Fruit fly (Drosophila melanogaster): ENCODE data around the gene Fcp3C.

Gene Fcp3C

DNA sequence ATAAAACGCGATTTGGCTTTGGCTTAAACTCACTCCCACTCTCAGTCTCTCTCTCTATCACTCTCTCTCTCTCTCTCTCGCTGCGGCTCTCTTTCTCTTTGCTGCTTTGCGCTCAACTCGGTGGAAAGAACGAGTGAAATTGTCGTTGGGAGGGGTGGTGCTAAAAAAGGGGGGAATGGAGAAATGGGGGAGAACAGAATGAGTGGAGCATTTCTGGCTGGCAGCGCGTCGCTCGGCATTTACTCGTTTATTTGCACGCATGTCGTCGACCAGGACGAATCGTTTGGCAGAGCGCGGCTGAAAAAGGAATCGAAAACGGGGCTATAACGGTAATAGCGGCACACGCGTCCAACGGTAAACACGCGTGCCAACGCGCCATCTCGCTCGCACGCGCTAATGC lies 1.9 kb upstream of the Fcp3C start, which contains the start of gene dnc:
TSS of gene dnc (plus strand) at position 248 of the 400 bp plus-strand sequence.
- no peak for TF ChIP-seq usp (GFP tag; optimal IDR thresholded peaks at IDR 0.05)
- TF ChIP-seq brk (GFP tag; optimal IDR thresholded peaks at IDR 0.05) = no peak
- TF ChIP-seq br (GFP tag; optimal IDR thresholded peaks at IDR 0.05) = no peak
- peak; percentile 18 for TF ChIP-seq rgr (GFP tag; optimal IDR thresholded peaks at IDR 0.05)
- TF ChIP-seq Dif (GFP tag; optimal IDR thresholded peaks at IDR 0.05; ENCODE audit: partially characterized antibody) = peak; percentile 92
- TF ChIP-seq Rel (GFP tag; optimal IDR thresholded peaks at IDR 0.05) = no peak
- no peak for TF ChIP-seq Rel (tag; optimal IDR thresholded peaks at IDR 0.05)
- no peak for TF ChIP-seq Myc (optimal IDR thresholded peaks at IDR 0.05)
- TF ChIP-seq N (GFP tag; optimal IDR thresholded peaks at IDR 0.05) = no peak
- no peak for TF ChIP-seq fru (GFP tag; optimal IDR thresholded peaks at IDR 0.05)
- no peak for TF ChIP-seq HLH106 (tag; optimal IDR thresholded peaks at IDR 0.05)
- no peak for TF ChIP-seq Hnf4 (GFP tag; optimal IDR thresholded peaks at IDR 0.05)
- no peak for TF ChIP-seq ey (GFP tag; optimal IDR thresholded peaks at IDR 0.05)
- no peak for TF ChIP-seq Jra (GFP tag; optimal IDR thresholded peaks at IDR 0.05)
- TF ChIP-seq Sp1 (GFP tag; optimal IDR thresholded peaks at IDR 0.05) = peak; percentile 17
- TF ChIP-seq jim (GFP tag; optimal IDR thresholded peaks at IDR 0.05) = no peak
- no peak for TF ChIP-seq Dfd (GFP tag; optimal IDR thresholded peaks at IDR 0.05)
- no peak for TF ChIP-seq Hr78 (GFP tag; optimal IDR thresholded peaks at IDR 0.05)
- TF ChIP-seq dsf (GFP tag; optimal IDR thresholded peaks at IDR 0.05; ENCODE audit: borderline replicate concordance) = no peak
- TF ChIP-seq CG9705 (GFP tag; optimal IDR thresholded peaks at IDR 0.05) = no peak
- no peak for TF ChIP-seq sage (GFP tag; optimal IDR thresholded peaks at IDR 0.05)
- peak; percentile 75 to 87 for TF ChIP-seq dl (GFP tag; optimal IDR thresholded peaks at IDR 0.05; ENCODE audit: insufficient read depth in 1 of 2, partially characterized antibody in 2 of 2)
- no peak for TF ChIP-seq sv (GFP tag; optimal IDR thresholded peaks at IDR 0.05)
- no peak for TF ChIP-seq CG32264 (GFP tag; optimal IDR thresholded peaks at IDR 0.05)
- peak; percentile 67 for TF ChIP-seq Vsx2 (GFP tag; optimal IDR thresholded peaks at IDR 0.05; ENCODE audit: partially characterized antibody)
- no peak for TF ChIP-seq GATAd (GFP tag; optimal IDR thresholded peaks at IDR 0.05)
- no peak for TF ChIP-seq OdsH (GFP tag; optimal IDR thresholded peaks at IDR 0.05)
- no peak for TF ChIP-seq foxo (GFP tag; optimal IDR thresholded peaks at IDR 0.05)
- no peak for TF ChIP-seq Mio (GFP tag; optimal IDR thresholded peaks at IDR 0.05)
- no peak for TF ChIP-seq woc (GFP tag; optimal IDR thresholded peaks at IDR 0.05)
- no peak for TF ChIP-seq h (GFP tag; optimal IDR thresholded peaks at IDR 0.05)

DNA sequence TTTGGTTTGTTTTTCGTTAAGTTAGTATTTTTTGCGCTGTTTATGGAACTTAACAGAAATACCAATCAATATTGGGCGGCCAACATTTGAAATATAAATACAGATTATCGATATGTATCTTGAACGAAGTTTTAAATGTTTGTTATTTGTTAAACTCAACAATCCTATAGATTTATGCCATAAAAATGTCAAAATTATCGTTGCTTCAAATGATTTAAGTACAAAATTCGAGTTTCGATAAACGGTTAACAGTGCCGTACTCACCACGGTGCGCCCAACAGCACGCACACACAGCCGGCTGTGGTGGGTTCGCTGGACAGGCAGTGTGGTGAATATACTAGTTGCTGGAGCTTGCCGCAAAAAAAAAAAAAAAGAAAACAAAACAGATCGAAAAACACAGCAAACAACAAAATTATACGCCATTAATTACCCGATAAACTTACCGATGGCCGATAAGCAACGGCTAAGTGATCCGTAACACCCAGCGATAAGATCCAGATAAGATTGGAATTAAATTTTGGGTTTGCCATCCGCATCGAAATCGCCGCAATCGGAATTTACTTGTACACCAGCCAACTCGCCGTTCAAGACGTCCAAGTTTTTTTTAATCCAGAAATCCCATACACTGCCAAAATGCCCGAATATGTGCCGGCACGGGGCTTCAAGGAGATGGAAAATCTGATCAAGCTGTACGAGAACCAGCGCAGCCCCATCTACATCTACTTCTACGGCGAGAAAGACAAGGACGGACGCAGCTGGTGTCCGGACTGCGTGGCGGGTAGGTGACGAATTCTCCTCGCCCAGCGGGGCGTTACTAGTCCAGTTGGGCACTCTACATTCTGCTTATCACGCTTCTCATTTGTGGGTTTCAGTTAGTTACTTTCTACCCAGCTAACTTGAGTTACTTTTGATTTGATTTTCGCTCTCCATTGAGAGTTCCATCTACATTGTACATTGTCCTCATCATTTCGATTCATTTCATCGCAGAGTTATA lies 904 bp upstream of the Fcp3C start, which contains the start of gene CG3939:
TSS of gene CG3939 (plus strand) at position 138 of the 994 bp plus-strand sequence.
- TF ChIP-seq Myc (optimal IDR thresholded peaks at IDR 0.05) = peak; percentile 52
- no peak for TF ChIP-seq Hr83 (GFP tag; optimal IDR thresholded peaks at IDR 0.05; ENCODE audit: poor library complexity, severe bottlenecking)
- peak; percentile 12 for TF ChIP-seq Sp1 (GFP tag; optimal IDR thresholded peaks at IDR 0.05)

DNA sequence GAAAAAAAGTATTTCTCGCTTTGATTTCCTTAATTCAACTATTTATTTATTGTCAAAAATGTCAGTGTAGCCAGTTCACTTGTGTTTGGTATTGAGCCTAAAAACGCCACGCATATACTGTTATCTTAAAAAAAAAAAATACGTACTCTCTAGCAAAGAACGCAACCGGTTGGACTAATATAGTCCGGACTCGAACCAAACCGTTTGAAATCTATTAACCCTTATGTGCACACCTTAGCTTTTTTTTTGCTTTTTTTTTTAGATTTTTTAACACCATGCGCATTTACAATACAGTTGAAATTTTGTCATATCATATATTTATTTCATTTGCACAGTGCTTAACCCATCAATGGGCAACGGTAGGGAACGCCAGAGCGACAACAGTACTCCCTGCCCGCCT lies 1.2 kb downstream of the Fcp3C start, which contains the start of gene CG18508:
TSS of gene CG18508 (minus strand) at position 69 of the 400 bp plus-strand sequence.
- TF ChIP-seq dl (GFP tag; optimal IDR thresholded peaks at IDR 0.05; ENCODE audit: insufficient read depth in 1 of 2, partially characterized antibody in 2 of 2) (no peak), woc (GFP tag; optimal IDR thresholded peaks at IDR 0.05) (peak; percentile 35), foxo (GFP tag; optimal IDR thresholded peaks at IDR 0.05) (peak in 1 of 2 experiments; percentile 22), Dfd (GFP tag; optimal IDR thresholded peaks at IDR 0.05) (no peak), OdsH (GFP tag; optimal IDR thresholded peaks at IDR 0.05) (no peak), CG9705 (GFP tag; optimal IDR thresholded peaks at IDR 0.05) (no peak), jim (GFP tag; optimal IDR thresholded peaks at IDR 0.05) (no peak), lola (GFP tag; optimal IDR thresholded peaks at IDR 0.05) (no peak), Rel (GFP tag; optimal IDR thresholded peaks at IDR 0.05) (no peak), Rel (tag; optimal IDR thresholded peaks at IDR 0.05) (no peak), rgr (GFP tag; optimal IDR thresholded peaks at IDR 0.05) (no peak), usp (GFP tag; optimal IDR thresholded peaks at IDR 0.05) (no peak), HLH106 (tag; optimal IDR thresholded peaks at IDR 0.05) (no peak), Myc (optimal IDR thresholded peaks at IDR 0.05) (peak; percentile 15)
